Fruit fly (Drosophila melanogaster): Measurements from ENCODE around the gene Tsp86D.

DNA sequence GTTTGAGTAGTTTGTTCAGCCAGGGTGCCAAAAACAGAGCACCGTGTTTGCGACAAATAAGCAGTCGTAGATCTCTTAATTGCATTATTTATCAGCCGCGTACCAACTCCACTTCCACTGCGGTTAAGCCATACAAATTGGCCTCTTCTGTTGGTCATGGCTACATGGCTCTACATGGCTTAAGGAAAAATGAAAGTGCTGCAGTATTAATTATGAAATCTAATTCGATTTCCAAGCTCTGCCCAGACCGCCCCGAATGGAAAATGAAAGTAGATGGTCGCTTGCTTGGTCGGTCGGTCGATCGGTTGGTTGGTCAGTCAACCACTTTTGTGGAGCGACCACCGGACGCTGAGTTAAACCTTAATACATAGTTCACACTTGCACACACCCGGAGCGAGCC lies 31.6 kb upstream of the Tsp86D start:
- TF ChIP-seq Sin3A (optimal IDR thresholded peaks at IDR 0.05): no peak
- no peak for TF ChIP-seq psq (optimal IDR thresholded peaks at IDR 0.05)
- no peak for TF ChIP-seq h (optimal IDR thresholded peaks at IDR 0.05)

Data from Kc167 (cell line).